Fruit fly (Drosophila melanogaster) whole organism, embryonic: ENCODE results near the gene osk.

ENCODE experiments used
- ATbp ChIP-seq: fragments of 200-800 bp; sonication (Bioruptor generic); optimal IDR thresholded peaks from 2 replicates; lab custom pipeline; 2017; ENCODE audit warnings: missing biosample characterization, mild to moderate bottlenecking, missing genetic modification characterization, missing genetic modification reagents
- Abd-B ChIP-seq: fragments of 200-800 bp; sonication (Bioruptor generic); optimal IDR thresholded peaks from 2 replicates; lab custom pipeline; 2018; ENCODE audit warnings: missing biosample characterization, mild to moderate bottlenecking, missing genetic modification characterization, moderate library complexity
- B-H2 ChIP-seq: fragments of 200-800 bp; sonication (Bioruptor generic); optimal IDR thresholded peaks from 2 replicates; lab custom pipeline; 2018; ENCODE audit warnings: missing biosample characterization, mild to moderate bottlenecking, missing genetic modification characterization
- CG10147 ChIP-seq: fragments of 200-800 bp; sonication (Bioruptor generic); optimal IDR thresholded peaks from 2 replicates; lab custom pipeline; 2019; ENCODE audit warnings: missing biosample characterization, mild to moderate bottlenecking, missing genetic modification characterization, moderate library complexity
- CG10209 ChIP-seq: fragments of 200-800 bp; sonication (Bioruptor generic); optimal IDR thresholded peaks from 3 replicates; lab custom pipeline; 2017; ENCODE audit warnings: missing biosample characterization, mild to moderate bottlenecking, missing genetic modification characterization, missing genetic modification reagents
- CG11696 ChIP-seq: fragments of 200-800 bp; sonication (Bioruptor generic); IDR thresholded peaks from 2 replicates; pipeline ENCODE4 v1.3.6; 2022; ENCODE audit warnings: missing biosample characterization, missing genetic modification characterization
- CG11723 ChIP-seq: fragments of 200-800 bp; sonication (Bioruptor generic); optimal IDR thresholded peaks from 2 replicates; lab custom pipeline; 2017; ENCODE audit warnings: missing biosample characterization, mild to moderate bottlenecking, missing genetic modification characterization
- CG12769 ChIP-seq: fragments of 200-800 bp; sonication (Bioruptor generic); optimal IDR thresholded peaks from 2 replicates; lab custom pipeline; 2019; ENCODE audit warnings: missing biosample characterization, mild to moderate bottlenecking, missing genetic modification characterization, moderate library complexity
- CG14860 ChIP-seq: fragments of 200-800 bp; sonication (Bioruptor generic); IDR thresholded peaks from 3 replicates; pipeline ENCODE4 v1.3.6; 2022; ENCODE audit warnings: missing biosample characterization, missing genetic modification characterization; ENCODE audit not compliant: partially characterized antibody
- CG16815 ChIP-seq: fragments of 200-800 bp; sonication (Bioruptor generic); optimal IDR thresholded peaks from 3 replicates; lab custom pipeline; 2017; ENCODE audit warnings: missing biosample characterization, mild to moderate bottlenecking, missing genetic modification characterization
- CG17359 ChIP-seq: fragments of 200-800 bp; sonication (Bioruptor generic); optimal IDR thresholded peaks from 3 replicates; lab custom pipeline; 2018; ENCODE audit warnings: missing biosample characterization, mild to moderate bottlenecking, missing genetic modification characterization, moderate library complexity
- CG2120 ChIP-seq: fragments of 200-800 bp; sonication (Bioruptor generic); optimal IDR thresholded peaks from 3 replicates; lab custom pipeline; 2016; ENCODE audit warnings: missing biosample characterization, missing genetic modification characterization
- CG30431 ChIP-seq: fragments of 200-800 bp; sonication (Bioruptor generic); optimal IDR thresholded peaks from 2 replicates; lab custom pipeline; 2017; ENCODE audit warnings: missing biosample characterization, missing genetic modification characterization
- CG32767 ChIP-seq: fragments of 200-800 bp; sonication (Bioruptor generic); IDR thresholded peaks from 2 replicates; pipeline ENCODE4 v1.3.6; 2022; ENCODE audit warnings: missing biosample characterization, missing genetic modification characterization
- CG6654 ChIP-seq: fragments of 200-800 bp; sonication (Bioruptor generic); optimal IDR thresholded peaks from 2 replicates; lab custom pipeline; 2017; ENCODE audit warnings: missing biosample characterization, mild to moderate bottlenecking, missing genetic modification characterization
- CG7357 ChIP-seq: fragments of 200-800 bp; sonication (Bioruptor generic); IDR thresholded peaks from 3 replicates; pipeline ENCODE4 v1.3.6; 2022; ENCODE audit warnings: missing biosample characterization, missing genetic modification characterization
- CG7745 ChIP-seq: fragments of 200-800 bp; sonication (Bioruptor generic); optimal IDR thresholded peaks from 2 replicates; lab custom pipeline; 2018; ENCODE audit warnings: missing biosample characterization, mild to moderate bottlenecking, missing genetic modification characterization, moderate library complexity
- CG8281 ChIP-seq: fragments of 200-800 bp; sonication (Bioruptor generic); optimal IDR thresholded peaks from 2 replicates; lab custom pipeline; 2018; ENCODE audit warnings: missing biosample characterization, mild to moderate bottlenecking, missing genetic modification characterization, moderate library complexity
- CG8388 ChIP-seq: fragments of 200-800 bp; sonication (Bioruptor generic); optimal IDR thresholded peaks from 2 replicates; lab custom pipeline; 2019; ENCODE audit warnings: missing biosample characterization, mild to moderate bottlenecking, missing genetic modification characterization, moderate library complexity
- CG9817 ChIP-seq: fragments of 200-800 bp; sonication (Bioruptor generic); optimal IDR thresholded peaks from 2 replicates; lab custom pipeline; 2018; ENCODE audit warnings: missing biosample characterization, mild to moderate bottlenecking, missing genetic modification characterization, moderate library complexity
- Dek ChIP-seq: fragments of 200-800 bp; sonication (Bioruptor generic); optimal IDR thresholded peaks from 3 replicates; lab custom pipeline; 2019; ENCODE audit warnings: missing biosample characterization, mild to moderate bottlenecking, missing genetic modification characterization, moderate library complexity
- Dfd ChIP-seq, 2 experiments: fragments of >200 bp; optimal IDR thresholded peaks; 2 replicates each; lab custom pipeline; 2017; ENCODE audit warnings: missing biosample characterization in 2 of 2, missing genetic modification characterization in 2 of 2
- Dip3 ChIP-seq: fragments of 200-800 bp; sonication (Bioruptor generic); optimal IDR thresholded peaks from 3 replicates; lab custom pipeline; 2016; ENCODE audit warnings: missing biosample characterization, missing genetic modification characterization
- H2.0 ChIP-seq: fragments of 200-800 bp; sonication (Bioruptor generic); IDR thresholded peaks from 2 replicates; pipeline ENCODE4 v1.3.6; 2022; ENCODE audit warnings: missing biosample characterization, missing genetic modification characterization
- Hr39 ChIP-seq: fragments of >200 bp; optimal IDR thresholded peaks from 2 replicates; lab custom pipeline; 2017
- PHDP ChIP-seq: fragments of 200-800 bp; sonication (Bioruptor generic); optimal IDR thresholded peaks from 3 replicates; lab custom pipeline; 2018; ENCODE audit warnings: missing biosample characterization, mild to moderate bottlenecking, missing genetic modification characterization, moderate library complexity
- Trl ChIP-seq, 3 experiments: fragments of >200 bp in 2 of 3; fragments of 200-800 bp in 1 of 3; sonication (Bioruptor generic) in 1 of 3; optimal IDR thresholded peaks; 2 replicates in 1 of 3; 3 replicates in 2 of 3; lab custom pipeline; 2016 to 2017; ENCODE audit warnings: missing biosample characterization in 1 of 3, missing genetic modification characterization in 1 of 3
- ase ChIP-seq: fragments of 200-800 bp; sonication (Bioruptor generic); IDR thresholded peaks from 3 replicates; pipeline ENCODE4 v1.3.6; 2022; ENCODE audit warnings: missing biosample characterization, missing genetic modification characterization
- ato ChIP-seq: fragments of 200-800 bp; sonication (Bioruptor generic); IDR thresholded peaks from 2 replicates; pipeline ENCODE4 v1.3.6; 2022; ENCODE audit warnings: missing biosample characterization, missing genetic modification characterization; ENCODE audit not compliant: partially characterized antibody
- dpn ChIP-seq, 2 experiments: fragments of 200-800 bp; sonication (Bioruptor generic); optimal IDR thresholded peaks; 3 replicates each; lab custom pipeline; 2016; ENCODE audit warnings: missing biosample characterization in 2 of 2, missing genetic modification characterization in 2 of 2
- emc ChIP-seq: fragments of 200-800 bp; sonication (Bioruptor generic); optimal IDR thresholded peaks from 2 replicates; lab custom pipeline; 2016; ENCODE audit warnings: missing biosample characterization, missing genetic modification characterization
- fd3F ChIP-seq: fragments of 200-800 bp; sonication (Bioruptor generic); optimal IDR thresholded peaks from 2 replicates; lab custom pipeline; 2018; ENCODE audit warnings: missing biosample characterization, mild to moderate bottlenecking, missing genetic modification characterization, moderate library complexity
- hb ChIP-seq: fragments of 200-800 bp; sonication (Bioruptor generic); IDR thresholded peaks from 3 replicates; pipeline ENCODE4 v1.3.6; 2022; ENCODE audit warnings: missing biosample characterization, missing genetic modification characterization; ENCODE audit not compliant: partially characterized antibody
- kni ChIP-seq: fragments of 200-800 bp; sonication (Bioruptor generic); optimal IDR thresholded peaks from 3 replicates; lab custom pipeline; 2017; ENCODE audit warnings: mild to moderate bottlenecking, missing biosample characterization, missing genetic modification reagents, missing genetic modification characterization
- lilli ChIP-seq: fragments of 200-800 bp; sonication (Bioruptor generic); optimal IDR thresholded peaks from 3 replicates; lab custom pipeline; 2016; ENCODE audit warnings: missing biosample characterization, missing genetic modification characterization
- maf-S ChIP-seq: fragments of 200-800 bp; sonication (Bioruptor generic); optimal IDR thresholded peaks from 2 replicates; lab custom pipeline; 2016; ENCODE audit warnings: missing biosample characterization, missing genetic modification characterization
- oc ChIP-seq: fragments of 200-800 bp; sonication (Bioruptor generic); optimal IDR thresholded peaks from 2 replicates; lab custom pipeline; 2018; ENCODE audit warnings: missing biosample characterization, mild to moderate bottlenecking, missing genetic modification characterization, moderate library complexity
- run ChIP-seq: fragments of 200-800 bp; sonication (Bioruptor generic); optimal IDR thresholded peaks from 3 replicates; lab custom pipeline; 2018; ENCODE audit warnings: missing biosample characterization, mild to moderate bottlenecking, missing genetic modification characterization
- schlank ChIP-seq: fragments of 200-800 bp; sonication (Bioruptor generic); optimal IDR thresholded peaks from 2 replicates; lab custom pipeline; 2018; ENCODE audit warnings: missing biosample characterization, mild to moderate bottlenecking, missing genetic modification characterization
- shn ChIP-seq: fragments of 200-800 bp; sonication (Bioruptor generic); optimal IDR thresholded peaks from 3 replicates; lab custom pipeline; 2016; ENCODE audit warnings: missing biosample characterization, missing genetic modification characterization
- slp2 ChIP-seq: fragments of 200-800 bp; sonication (Bioruptor generic); optimal IDR thresholded peaks from 2 replicates; lab custom pipeline; 2016; ENCODE audit warnings: missing biosample characterization, missing genetic modification characterization
- sqz ChIP-seq: fragments of 200-800 bp; sonication (Bioruptor generic); optimal IDR thresholded peaks from 3 replicates; lab custom pipeline; 2018; ENCODE audit warnings: missing biosample characterization, mild to moderate bottlenecking, missing genetic modification characterization
- trem ChIP-seq: fragments of 200-800 bp; optimal IDR thresholded peaks from 3 replicates; lab custom pipeline; 2019; ENCODE audit warnings: missing biosample characterization, mild to moderate bottlenecking, missing genetic modification characterization, moderate library complexity
- ttk ChIP-seq: fragments of 200-800 bp; sonication (Bioruptor generic); IDR thresholded peaks from 2 replicates; pipeline ENCODE4 v2.1.2; 2022; ENCODE audit warnings: missing biosample characterization, missing genetic modification characterization
- tup ChIP-seq: fragments of 200-800 bp; sonication (Bioruptor generic); optimal IDR thresholded peaks from 2 replicates; lab custom pipeline; 2016; ENCODE audit warnings: missing biosample characterization, mild to moderate bottlenecking, missing genetic modification characterization, moderate library complexity
- wdn ChIP-seq: fragments of 200-800 bp; sonication (Bioruptor generic); IDR thresholded peaks from 2 replicates; pipeline ENCODE4 v1.3.6; 2022; ENCODE audit warnings: missing biosample characterization, missing genetic modification characterization
- zen2 ChIP-seq: fragments of 200-800 bp; sonication (Bioruptor generic); IDR thresholded peaks from 3 replicates; pipeline ENCODE4 v1.3.6; 2022; ENCODE audit warnings: missing biosample characterization, missing genetic modification characterization; ENCODE audit not compliant: partially characterized antibody

osk gene

DNA sequence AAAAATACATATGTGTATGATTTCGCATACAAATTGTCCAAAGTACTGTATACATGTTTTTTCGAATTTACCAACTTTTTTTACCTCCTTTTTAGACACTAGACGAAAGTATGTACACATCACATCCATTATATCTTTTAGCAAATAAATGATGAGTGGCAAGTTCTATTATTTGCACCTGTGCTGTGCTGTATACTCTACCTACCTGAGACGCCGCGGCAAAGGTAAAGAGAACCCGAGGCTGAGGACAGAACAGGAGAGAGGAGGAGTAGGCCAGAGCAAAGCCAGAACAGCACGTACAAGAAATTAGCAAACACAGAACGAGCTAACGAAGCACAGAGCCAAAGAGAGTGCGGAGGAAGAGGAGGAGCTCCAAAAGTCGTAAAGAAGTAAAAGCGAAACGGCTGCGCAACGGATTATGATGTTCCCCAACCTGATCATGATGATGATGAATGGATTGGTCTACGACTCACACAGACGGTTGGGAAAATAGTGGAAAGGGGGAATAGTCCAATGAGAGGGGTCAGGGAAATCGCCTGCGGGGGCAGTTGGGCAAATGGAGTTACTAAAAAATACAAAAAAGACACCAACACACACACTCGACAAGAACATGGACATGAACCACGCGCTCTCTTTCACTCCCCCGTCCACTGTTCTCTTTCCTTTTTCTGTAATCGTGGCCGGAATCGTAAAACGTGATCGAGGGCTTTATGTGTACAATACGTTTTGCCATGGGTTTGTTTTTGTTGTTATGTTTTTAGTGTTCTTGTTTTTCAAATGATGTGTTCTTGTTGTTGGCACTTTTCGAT, 6.9 kb upstream of the osk start (continued):
- TF ChIP-seq CG6654 (GFP tag; lab: Kevin White, UChicago) (peak; percentile 60), Dip3 (GFP tag; lab: Kevin White, UChicago) (peak; percentile 36), CG16815 (GFP tag; lab: Kevin White, UChicago) (peak; percentile 77), CG12769 (tag; lab: Kevin White, UChicago) (peak; percentile 44), emc (GFP tag; lab: Kevin White, UChicago) (no peak), CG14860 (GFP tag; lab: Robert Waterston, UW) (no peak), CG8281 (tag; lab: Kevin White, UChicago) (peak; percentile 12), ato (GFP tag; lab: Robert Waterston, UW) (no peak), Dek (tag; lab: Kevin White, UChicago) (peak; percentile 26), shn (peak; percentile 54), Trl (optimal IDR thresholded peaks at IDR 0.05; lab: Kevin White, UChicago) (peak in 1 of 2 experiments; percentile 19), Trl (GFP tag; optimal IDR thresholded peaks at IDR 0.05; lab: Kevin White, UChicago) (peak; percentile 61), tup (GFP tag; lab: Kevin White, UChicago) (no peak), kni (GFP tag; lab: Kevin White, UChicago) (peak; percentile 96), CG8388 (GFP tag; lab: Kevin White, UChicago) (peak; percentile 72), schlank (tag; lab: Kevin White, UChicago) (peak; percentile 37), CG17359 (tag; lab: Kevin White, UChicago) (peak; percentile 67), CG32767 (GFP tag; lab: Robert Waterston, UW) (peak; percentile 58), CG10147 (GFP tag; lab: Kevin White, UChicago) (peak; percentile 77), Abd-B (GFP tag; lab: Kevin White, UChicago) (peak; percentile 52), maf-S (GFP tag; lab: Kevin White, UChicago) (no peak), hb (GFP tag; lab: Robert Waterston, UW) (no peak), run (tag; lab: Kevin White, UChicago) (peak; percentile 29), PHDP (tag; lab: Kevin White, UChicago) (peak; percentile 66), trem (tag; lab: Kevin White, UChicago) (peak; percentile 85), CG9817 (peak; percentile 61), Hr39 (lab: Kevin White, UChicago) (no peak), lilli (GFP tag; lab: Kevin White, UChicago) (peak; percentile 74), CG7357 (peak; percentile 46; the same call in 1 of the 3 replicates), ATbp (GFP tag; lab: Kevin White, UChicago) (peak; percentile 73), ase (GFP tag; lab: Robert Waterston, UW) (0 out of 3 replicates have a peak, but pooled peaks have one; percentile 32), CG30431 (GFP tag; lab: Kevin White, UChicago) (peak; percentile 72), B-H2 (no peak), CG10209 (GFP tag; lab: Kevin White, UChicago) (peak; percentile 72), CG11696 (GFP tag; lab: Robert Waterston, UW) (peak; percentile 99), CG11723 (peak; percentile 17), ttk (GFP tag; lab: Robert Waterston, UW) (peak; percentile 41; the same call in 1 of the 2 replicates), sqz (GFP tag; lab: Kevin White, UChicago) (no peak), CG7745 (no peak), CG2120 (peak; percentile 70), fd3F (GFP tag; lab: Kevin White, UChicago) (peak; percentile 45), slp2 (GFP tag; lab: Kevin White, UChicago) (peak; percentile 63), wdn (GFP tag; lab: Robert Waterston, UW) (peak; percentile 40; the same call in 1 of the 2 replicates), Dfd (GFP tag; optimal IDR thresholded peaks at IDR 0.05; lab: Kevin White, UChicago) (no peak), dpn (GFP tag; optimal IDR thresholded peaks at IDR 0.05; lab: Kevin White, UChicago) (peak; percentile 63 to 76), H2.0 (0 out of 2 replicates have a peak, but pooled peaks have one; percentile 6), zen2 (GFP tag; lab: Robert Waterston, UW) (no peak), oc (tag; lab: Kevin White, UChicago) (no peak)
